Worm (Caenorhabditis elegans) whole organism, late embryonic: ENCODE data around the gene Y51H7BR.7.
"Not testable (repeated sequence)": the region's sequence is repeated elsewhere in the genome, so short reads cannot be mapped to it uniquely, and the experiment has no call there.

ENCODE experiments used
- F13H6.1 ChIP-seq: sonication (generic microtip); optimal IDR thresholded peaks from 2 replicates; lab custom pipeline; 2016; ENCODE audit warnings: missing genetic modification characterization, missing compliant biosample characterization
- Y22D7AL.16 ChIP-seq: sonication (generic microtip); optimal IDR thresholded peaks from 2 replicates; lab custom pipeline; 2016; ENCODE audit warnings: missing genetic modification characterization, missing compliant biosample characterization
- ahr-1 ChIP-seq: sonication (generic microtip); optimal IDR thresholded peaks from 2 replicates; lab custom pipeline; 2016; ENCODE audit warnings: missing genetic modification characterization, missing compliant biosample characterization
- ceh-22 ChIP-seq: sonication (generic microtip); optimal IDR thresholded peaks from 2 replicates; lab custom pipeline; 2017; ENCODE audit warnings: missing biosample characterization, missing genetic modification characterization
- ceh-31 ChIP-seq: sonication (generic microtip); optimal IDR thresholded peaks from 2 replicates; lab custom pipeline; 2016; ENCODE audit warnings: missing genetic modification characterization, missing compliant biosample characterization
- ceh-34 ChIP-seq: sonication (generic microtip); optimal IDR thresholded peaks from 2 replicates; lab custom pipeline; 2016; ENCODE audit warnings: mild to moderate bottlenecking, missing genetic modification characterization, missing compliant biosample characterization
- ceh-48 ChIP-seq: sonication (generic microtip); optimal IDR thresholded peaks from 2 replicates; lab custom pipeline; 2016; ENCODE audit warnings: missing genetic modification characterization, inconsistent platforms, missing compliant biosample characterization
- dmd-4 ChIP-seq: sonication (generic microtip); optimal IDR thresholded peaks from 2 replicates; lab custom pipeline; 2016; ENCODE audit warnings: borderline replicate concordance, missing genetic modification characterization, missing compliant biosample characterization
- elt-2 ChIP-seq: sonication (generic microtip); optimal IDR thresholded peaks from 2 replicates; lab custom pipeline; 2016; ENCODE audit warnings: missing genetic modification reagents, missing genetic modification characterization, missing compliant biosample characterization
- elt-4 ChIP-seq: sonication (generic microtip); optimal IDR thresholded peaks from 2 replicates; lab custom pipeline; 2016; ENCODE audit warnings: missing genetic modification characterization, missing compliant biosample characterization
- eyg-1 ChIP-seq: sonication (generic microtip); optimal IDR thresholded peaks from 2 replicates; lab custom pipeline; 2016; ENCODE audit warnings: missing genotype, missing genetic modification characterization, missing compliant biosample characterization
- fax-1 ChIP-seq: sonication (generic microtip); optimal IDR thresholded peaks from 2 replicates; lab custom pipeline; 2016; ENCODE audit warnings: missing genotype, missing genetic modification characterization, missing compliant biosample characterization
- fkh-10 ChIP-seq: fragments of 150-350 bp; optimal IDR thresholded peaks from 2 replicates; lab custom pipeline; 2014; ENCODE audit warnings: missing biosample characterization, missing genetic modification reagents, missing genetic modification characterization
- fkh-6 ChIP-seq: sonication (generic microtip); optimal IDR thresholded peaks from 2 replicates; lab custom pipeline; 2016; ENCODE audit warnings: missing genetic modification characterization, missing compliant biosample characterization
- hlh-13 ChIP-seq: fragments of 200-800 bp; sonication (Bioruptor generic); optimal IDR thresholded peaks from 2 replicates; lab custom pipeline; 2018; ENCODE audit warnings: mild to moderate bottlenecking, missing genetic modification characterization, missing compliant biosample characterization
- lim-6 ChIP-seq: sonication (generic microtip); optimal IDR thresholded peaks from 2 replicates; lab custom pipeline; 2016; ENCODE audit warnings: missing genetic modification characterization, missing compliant biosample characterization
- madf-2 ChIP-seq: sonication (generic microtip); optimal IDR thresholded peaks from 2 replicates; lab custom pipeline; 2017; ENCODE audit warnings: missing genetic modification characterization, missing compliant biosample characterization
- nfya-1 ChIP-seq: sonication (generic microtip); optimal IDR thresholded peaks from 2 replicates; lab custom pipeline; 2017; ENCODE audit warnings: missing genetic modification characterization, mild to moderate bottlenecking, missing compliant biosample characterization, antibody characterized with exemption, moderate library complexity
- nhr-232 ChIP-seq: sonication (generic microtip); optimal IDR thresholded peaks from 2 replicates; lab custom pipeline; 2016; ENCODE audit warnings: missing genetic modification characterization, missing compliant biosample characterization
- npax-4 ChIP-seq: sonication (generic microtip); optimal IDR thresholded peaks from 2 replicates; lab custom pipeline; 2016; ENCODE audit warnings: missing genetic modification characterization, missing compliant biosample characterization
- pat-9 ChIP-seq: fragments of 200-800 bp; sonication (Bioruptor generic); optimal IDR thresholded peaks from 2 replicates; lab custom pipeline; 2018; ENCODE audit warnings: mild to moderate bottlenecking, missing genetic modification characterization, moderate library complexity, missing compliant biosample characterization
- pax-1 ChIP-seq: fragments of 150-350 bp; optimal IDR thresholded peaks from 2 replicates; lab custom pipeline; 2014; ENCODE audit warnings: missing biosample characterization, missing genetic modification characterization
- ref-2 ChIP-seq: sonication (generic microtip); optimal IDR thresholded peaks from 2 replicates; lab custom pipeline; 2016; ENCODE audit warnings: missing genetic modification characterization, missing compliant biosample characterization
- rnt-1 ChIP-seq: sonication (generic microtip); optimal IDR thresholded peaks from 2 replicates; lab custom pipeline; 2016; ENCODE audit warnings: missing genetic modification characterization, missing compliant biosample characterization
- sox-2 ChIP-seq: fragments of 200-800 bp; sonication (Bioruptor generic); IDR thresholded peaks from 2 replicates; pipeline ENCODE4 v1.3.6; 2022; ENCODE audit warnings: missing genetic modification reagents, missing genetic modification characterization, missing compliant biosample characterization
- sox-4 ChIP-seq: sonication (generic microtip); optimal IDR thresholded peaks from 2 replicates; lab custom pipeline; 2017; ENCODE audit warnings: mild to moderate bottlenecking, missing genetic modification characterization, inconsistent platforms, missing compliant biosample characterization
- syd-9 ChIP-seq: sonication (generic microtip); optimal IDR thresholded peaks from 2 replicates; lab custom pipeline; 2016; ENCODE audit warnings: mild to moderate bottlenecking, missing genetic modification characterization, moderate library complexity, missing compliant biosample characterization
- tbx-7 ChIP-seq: sonication (generic microtip); optimal IDR thresholded peaks from 2 replicates; lab custom pipeline; 2016; ENCODE audit warnings: missing genotype, missing genetic modification characterization, missing compliant biosample characterization
- unc-3 ChIP-seq, 2 experiments: fragments of 200-800 bp in 1 of 2; sonication (Bioruptor generic) in 1 of 2; sonication (generic microtip) in 1 of 2; conservative IDR thresholded peaks in 1 of 2; optimal IDR thresholded peaks in 1 of 2; 2 replicates each; pipeline versions ENCODE4 v1.3.6 to Lab custom; 2016 to 2022; ENCODE audit warnings: missing compliant biosample characterization in 2 of 2, missing genetic modification characterization in 2 of 2, missing genetic modification reagents in 1 of 2
- unc-55 ChIP-seq: sonication (generic microtip); optimal IDR thresholded peaks from 2 replicates; lab custom pipeline; 2017; ENCODE audit warnings: missing biosample characterization, missing genetic modification reagents, missing genetic modification characterization

Y51H7BR.7 gene

ce11 chrII:1525498-1525897, at the start of gene Y51H7BR.7:
Gene Y51H7BR.7 (minus strand): TSS chrII:1525598.
- TF ChIP-seq elt-4 (tag; lab: Kevin White, UChicago) (no peak), pat-9 (tag; lab: Kevin White, UChicago) (no peak), fkh-6 (no peak), F13H6.1 (tag; lab: Kevin White, UChicago) (no peak), unc-3 (GFP tag; conservative IDR thresholded peaks at IDR 0.05; lab: Robert Waterston, UW) (no peak), unc-3 (tag; optimal IDR thresholded peaks at IDR 0.05; lab: Kevin White, UChicago) (no peak), ceh-48 (tag; lab: Kevin White, UChicago) (no peak), ceh-34 (tag; lab: Kevin White, UChicago) (no peak)

DNA sequence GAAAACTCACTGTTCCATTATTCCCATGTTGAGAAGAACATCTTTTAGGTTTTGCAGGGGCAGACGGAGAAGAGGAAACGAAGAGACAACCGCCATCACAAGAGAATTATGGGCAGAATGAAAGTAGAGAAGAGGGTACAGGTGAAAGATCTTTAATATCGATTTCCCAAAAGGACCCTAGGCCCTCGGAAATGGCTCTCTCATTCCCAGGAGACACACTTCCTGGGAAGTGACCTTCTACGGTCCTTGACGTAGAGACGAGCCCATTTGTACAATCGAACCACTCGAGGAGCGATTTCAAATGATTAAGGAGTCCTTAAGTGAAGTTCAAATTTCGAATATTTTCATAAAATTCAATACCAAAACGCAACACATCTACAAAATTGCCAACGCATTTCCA, 45.6 kb upstream of the Y51H7BR.7 start, which contains the start of gene fbxb-46:
Gene fbxb-46, minus strand, starts transcription at position 101 of the 400 bp plus-strand sequence.
- TF ChIP-seq tbx-7 (tag; lab: Kevin White, UChicago) (no peak), fkh-10 (GFP tag; lab: Kevin White, UChicago) (no peak), pax-1 (tag; lab: Kevin White, UChicago) (no peak), syd-9 (tag; lab: Kevin White, UChicago) (no peak), eyg-1 (tag; lab: Kevin White, UChicago) (no peak), elt-4 (tag; lab: Kevin White, UChicago) (no peak), ceh-31 (tag; lab: Kevin White, UChicago) (no peak), pat-9 (tag; lab: Kevin White, UChicago) (no peak), sox-2 (GFP tag; lab: Robert Waterston, UW) (no peak), rnt-1 (tag; lab: Kevin White, UChicago) (no peak), dmd-4 (tag; lab: Kevin White, UChicago) (no peak), nfya-1 (tag; lab: Kevin White, UChicago) (no peak), madf-2 (no peak)

ce11 chrII:1568214-1568613, 42.8 kb upstream of the Y51H7BR.7 start, which contains the start of gene fbxb-49:
Gene fbxb-49 (plus strand): TSS chrII:1568514.
- TF ChIP-seq tbx-7 (tag; lab: Kevin White, UChicago): no peak
- no peak for TF ChIP-seq F13H6.1 (tag; lab: Kevin White, UChicago)

DNA sequence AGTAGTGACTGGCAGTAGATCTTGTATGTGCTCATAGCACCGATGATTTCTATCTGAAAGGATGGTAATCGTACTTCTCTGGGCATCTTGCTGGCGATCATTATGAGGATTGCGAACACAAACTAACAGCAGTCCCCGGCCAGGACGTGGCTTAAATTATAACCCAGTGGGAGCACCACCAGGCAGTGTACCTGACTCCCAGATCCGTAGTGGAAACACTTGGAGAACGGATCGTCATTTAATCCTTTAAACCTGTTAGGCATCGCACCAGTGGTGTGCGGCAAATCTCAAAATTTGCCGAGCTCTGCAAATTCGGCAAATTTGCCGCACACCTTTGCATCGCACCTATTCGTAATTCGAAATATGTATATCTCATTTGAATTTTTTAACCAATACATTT, 42.2 kb upstream of the Y51H7BR.7 start, which contains the start of gene K05F6.8:
Gene K05F6.8, minus strand, starts transcription at position 101 of the 400 bp plus-strand sequence.
- TF ChIP-seq ref-2 (no peak), ahr-1 (no peak), Y22D7AL.16 (tag; lab: Kevin White, UChicago) (no peak), npax-4 (tag; lab: Kevin White, UChicago) (no peak)
- TF ChIP-seq, all 69 proteins: peak for 0

DNA sequence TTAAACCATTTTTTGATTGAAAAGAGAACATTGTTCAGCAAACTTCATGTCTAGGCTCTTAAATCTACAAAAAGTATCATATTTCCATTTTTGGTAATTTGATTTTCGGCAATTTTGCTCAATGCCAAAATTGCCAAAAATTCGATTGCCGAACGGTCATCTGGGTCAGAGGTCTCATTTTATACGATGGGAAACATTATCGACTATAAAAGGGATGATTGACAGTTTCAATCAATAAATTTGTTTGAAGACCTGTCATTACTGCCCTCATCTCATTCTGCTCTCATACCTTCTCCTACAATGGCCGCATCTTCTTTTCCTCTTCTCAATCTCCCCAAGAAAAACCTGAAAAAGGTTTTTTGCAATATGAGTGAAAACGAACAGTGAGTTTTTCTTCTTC, 36.5 kb upstream of the Y51H7BR.7 start, which contains the start of gene K05F6.14:
Gene K05F6.14, plus strand, starts transcription at position 301 of the 400 bp plus-strand sequence.
- TF ChIP-seq ahr-1 (no peak), unc-55 (GFP tag; lab: Kevin White, UChicago) (no peak), lim-6 (tag; lab: Kevin White, UChicago) (no peak), hlh-13 (GFP tag; lab: Kevin White, UChicago) (no peak)

- TF ChIP-seq ceh-22 (tag; lab: Kevin White, UChicago): no peak
- no peak for TF ChIP-seq sox-4 (tag; lab: Kevin White, UChicago)
- TF ChIP-seq fax-1 (tag; lab: Kevin White, UChicago): no peak
- no peak for TF ChIP-seq ref-2
- TF ChIP-seq elt-2 (tag; lab: Kevin White, UChicago): no peak
Observed at ce11 chrII:1560839-1561238, 35.4 kb upstream of the Y51H7BR.7 start.

DNA sequence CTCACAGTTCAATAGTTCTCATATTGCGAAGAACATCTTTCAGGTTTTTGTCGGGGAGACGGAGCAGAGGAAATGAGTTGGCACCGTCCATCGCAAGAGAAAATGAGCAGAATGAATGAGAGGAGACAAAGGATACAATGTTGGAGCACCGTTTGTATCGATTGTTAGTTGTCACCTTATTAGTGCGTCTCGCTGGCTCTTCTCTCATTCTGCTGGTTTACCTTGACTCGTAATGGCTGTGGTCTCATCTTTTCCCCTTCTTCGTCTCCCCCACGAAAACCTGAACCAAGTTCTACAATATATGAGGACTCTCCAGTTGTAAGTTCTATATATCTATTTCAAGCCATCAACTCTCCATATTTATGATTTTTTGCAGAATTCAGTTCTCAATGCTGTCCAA, 30.8 kb upstream of the Y51H7BR.7 start, which contains the start of the genes fbxb-54 and fbxb-50:
Gene fbxb-54, minus strand, starts transcription at position 101 of the 400 bp plus-strand sequence.
Gene fbxb-50, plus strand, starts transcription at position 227 of the 400 bp plus-strand sequence.
- TF ChIP-seq ceh-48 (tag; lab: Kevin White, UChicago); nhr-232 (tag; lab: Kevin White, UChicago); hlh-13 (GFP tag; lab: Kevin White, UChicago): not testable (repeated sequence)
